Worm (Caenorhabditis elegans): Measurements from ENCODE around the gene usp-14.
A peak's percentile ranks its signal among the peaks of the same experiment; 100 is the strongest.

ce11 chrII:14496809-14497208 is 8.3 kb upstream of the usp-14 start:
- TF ChIP-seq flt-1 (GFP tag; IDR thresholded peaks at IDR 0.05) (peak; percentile 96), ztf-23 (GFP tag; IDR thresholded peaks at IDR 0.05) (peak; percentile 92), ref-1 (GFP tag; conservative IDR thresholded peaks at IDR 0.05) (peak; percentile 82)
